Worm (Caenorhabditis elegans): ENCODE results near the gene nsun-5.

DNA sequence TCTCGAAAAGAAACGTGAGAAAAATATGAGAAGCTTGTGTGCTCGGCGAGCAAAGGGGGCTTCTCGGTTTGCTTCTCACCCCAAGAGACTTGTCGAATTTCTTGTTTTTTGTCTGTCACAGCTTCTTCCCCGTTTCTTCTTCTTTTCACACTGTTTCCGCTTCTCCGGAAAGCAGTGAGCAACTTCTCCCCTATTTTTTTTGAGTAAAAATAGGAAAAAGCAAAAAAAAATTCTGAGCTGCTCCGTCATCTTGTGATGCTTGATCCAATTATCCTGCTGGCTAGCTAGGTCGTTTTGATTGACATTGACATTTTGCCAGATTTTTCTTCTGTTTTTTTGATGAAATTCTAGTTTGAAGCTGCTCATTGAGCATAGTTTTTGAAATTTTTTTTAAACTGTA lies 45.0 kb downstream of the nsun-5 start, which contains the start of gene Y53F4B.51:
- TF ChIP-seq ref-1 (GFP tag; conservative IDR thresholded peaks at IDR 0.05) = no peak
- TF ChIP-seq cog-1 (tag; optimal IDR thresholded peaks at IDR 0.05) = no peak
- no peak for TF ChIP-seq flt-1 (GFP tag; IDR thresholded peaks at IDR 0.05)
- no peak for TF ChIP-seq tab-1 (GFP tag; IDR thresholded peaks at IDR 0.05)
- TF ChIP-seq T22C8.4 (GFP tag; IDR thresholded peaks at IDR 0.05) = no peak

Measured in whole organism, midembryonic.